Worm (Caenorhabditis elegans): Measurements from ENCODE around the gene srx-96.
A peak's percentile ranks its signal among the peaks of the same experiment; 100 is the strongest.

ce11 chrV:13715223-13715686, 4.1 kb downstream of the srx-96 start, which contains the start of gene zipt-9:
- TF ChIP-seq snpc-4 (tag; optimal IDR thresholded peaks at IDR 0.05) (peak; percentile 10), unc-39 (tag; optimal IDR thresholded peaks at IDR 0.05) (no peak), alr-1 (tag; optimal IDR thresholded peaks at IDR 0.05) (no peak), nhr-12 (tag; optimal IDR thresholded peaks at IDR 0.05) (no peak), lin-39 (tag; optimal IDR thresholded peaks at IDR 0.05) (no peak), elt-1 (tag; optimal IDR thresholded peaks at IDR 0.05) (no peak)
